Worm (Caenorhabditis elegans): ENCODE measurements around the gene mdt-10.
A peak's percentile ranks its signal among the peaks of the same experiment; 100 is the strongest.

DNA sequence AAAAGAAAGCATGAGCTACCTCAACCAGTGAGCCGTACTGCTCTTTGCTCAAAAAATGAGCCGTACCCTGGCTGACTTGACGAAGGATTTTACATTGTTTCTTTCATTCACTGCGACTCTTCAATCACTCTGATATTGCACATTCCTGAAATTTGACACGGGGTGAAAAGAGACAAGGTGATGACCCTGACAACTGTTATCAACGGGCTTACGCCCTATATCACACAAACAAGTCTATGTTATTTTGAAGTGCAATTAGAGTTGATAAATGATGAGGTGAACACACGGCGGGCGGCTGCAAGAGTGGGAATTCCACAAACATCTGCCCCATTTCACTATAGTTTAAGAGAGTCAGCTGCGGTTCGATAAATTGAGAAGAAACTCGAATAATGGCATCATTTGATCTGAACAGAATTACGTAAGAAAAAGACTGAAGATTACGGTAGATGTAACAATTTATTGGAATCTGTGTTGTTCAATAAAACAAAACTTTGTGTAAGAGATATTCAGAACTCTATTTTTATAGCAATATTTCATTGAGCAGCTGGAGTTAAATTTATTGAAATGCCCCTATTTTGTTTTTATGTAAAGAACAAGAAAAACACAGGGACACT is 18.1 kb downstream of the mdt-10 start:
- TF ChIP-seq lsy-2 (tag; optimal IDR thresholded peaks at IDR 0.05) = peak in 1 of 2 experiments; percentile 44
- no peak for TF ChIP-seq mbf-1 (tag; optimal IDR thresholded peaks at IDR 0.05)
- TF ChIP-seq nhr-77 (tag; optimal IDR thresholded peaks at IDR 0.05) = no peak
- no peak for TF ChIP-seq unc-39 (tag; optimal IDR thresholded peaks at IDR 0.05)
- TF ChIP-seq nhr-237 (tag; optimal IDR thresholded peaks at IDR 0.05) = no peak
- TF ChIP-seq snpc-4 (tag; optimal IDR thresholded peaks at IDR 0.05) = no peak
- TF ChIP-seq lin-13 (GFP tag; optimal IDR thresholded peaks at IDR 0.05) = no peak
- TF ChIP-seq nhr-129 (tag; optimal IDR thresholded peaks at IDR 0.05) = peak; percentile 65
- TF ChIP-seq R02D3.7 (tag; optimal IDR thresholded peaks at IDR 0.05) = no peak

Data from whole organism, L2 larva.